Worm (Caenorhabditis elegans) whole organism, late embryonic: ENCODE measurements around the gene dnj-10.

Source experiments
- ama-1 ChIP-seq: fragments of 150-350 bp; optimal IDR thresholded peaks from 2 replicates; lab custom pipeline; 2014
- elt-2 ChIP-seq: sonication (generic microtip); optimal IDR thresholded peaks from 2 replicates; lab custom pipeline; 2016; ENCODE audit warnings: missing genetic modification reagents, missing genetic modification characterization, missing compliant biosample characterization
- eyg-1 ChIP-seq: sonication (generic microtip); optimal IDR thresholded peaks from 2 replicates; lab custom pipeline; 2016; ENCODE audit warnings: missing genotype, missing genetic modification characterization, missing compliant biosample characterization
- fkh-10 ChIP-seq: fragments of 150-350 bp; optimal IDR thresholded peaks from 2 replicates; lab custom pipeline; 2014; ENCODE audit warnings: missing biosample characterization, missing genetic modification reagents, missing genetic modification characterization
- hlh-15 ChIP-seq: sonication (generic microtip); optimal IDR thresholded peaks from 2 replicates; lab custom pipeline; 2016; ENCODE audit warnings: missing genetic modification characterization, missing compliant biosample characterization
- madf-2 ChIP-seq: sonication (generic microtip); optimal IDR thresholded peaks from 2 replicates; lab custom pipeline; 2017; ENCODE audit warnings: missing genetic modification characterization, missing compliant biosample characterization
- nhr-11 ChIP-seq: fragments of 150-350 bp; optimal IDR thresholded peaks from 2 replicates; lab custom pipeline; 2014; ENCODE audit warnings: missing biosample characterization, missing genetic modification characterization
- nhr-232 ChIP-seq: sonication (generic microtip); optimal IDR thresholded peaks from 2 replicates; lab custom pipeline; 2016; ENCODE audit warnings: missing genetic modification characterization, missing compliant biosample characterization
- npax-4 ChIP-seq: sonication (generic microtip); optimal IDR thresholded peaks from 2 replicates; lab custom pipeline; 2016; ENCODE audit warnings: missing genetic modification characterization, missing compliant biosample characterization
- pha-4 ChIP-seq: fragments of 150-350 bp; optimal IDR thresholded peaks from 2 replicates; lab custom pipeline; 2018; ENCODE audit warnings: missing biosample characterization, missing genetic modification reagents, missing genetic modification characterization
- pqm-1 ChIP-seq: sonication (generic microtip); optimal IDR thresholded peaks from 2 replicates; lab custom pipeline; 2016; ENCODE audit warnings: missing genetic modification characterization, missing compliant biosample characterization
- sox-4 ChIP-seq: sonication (generic microtip); optimal IDR thresholded peaks from 2 replicates; lab custom pipeline; 2017; ENCODE audit warnings: mild to moderate bottlenecking, missing genetic modification characterization, inconsistent platforms, missing compliant biosample characterization

DNA sequence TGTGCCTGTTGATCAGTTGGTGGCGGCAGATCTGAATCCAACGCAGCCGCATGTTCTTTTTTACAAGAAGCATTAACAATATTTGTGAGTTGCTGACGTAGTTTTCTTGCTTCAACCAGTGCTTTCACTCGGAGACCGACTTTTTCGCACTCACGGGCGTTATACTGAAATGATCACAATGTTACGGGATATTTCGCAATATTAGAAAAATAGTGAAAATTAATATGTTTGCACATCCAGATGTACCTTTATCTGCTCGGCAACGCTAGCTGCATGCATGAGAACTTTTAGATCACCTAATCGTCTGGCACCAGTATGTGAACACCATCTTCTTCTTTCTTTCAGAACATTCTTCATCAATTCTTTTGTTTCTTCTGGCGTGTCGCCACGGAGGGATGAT is 19.7 kb upstream of the dnj-10 start:
- TF ChIP-seq ama-1 (lab: Kevin White, UChicago) (no peak), sox-4 (no peak), pqm-1 (tag; lab: Kevin White, UChicago) (no peak), hlh-15 (tag; lab: Kevin White, UChicago) (no peak), nhr-11 (tag; lab: Kevin White, UChicago) (no peak), madf-2 (tag; lab: Kevin White, UChicago) (no peak), eyg-1 (tag; lab: Kevin White, UChicago) (no peak), pha-4 (no peak), elt-2 (tag; lab: Kevin White, UChicago) (no peak), nhr-232 (tag; lab: Kevin White, UChicago) (no peak), fkh-10 (GFP tag; lab: Kevin White, UChicago) (no peak), npax-4 (tag; lab: Kevin White, UChicago) (no peak)
